Fruit fly (Drosophila melanogaster): ENCODE results near the gene CG10096.

The CG10096 gene

dm6 chr3R:12398620-12399247 is 3.0 kb upstream of the CG10096 start, which contains the start of gene Cyp9f3 (continued):
- TF ChIP-seq CG17568 (GFP tag; optimal IDR thresholded peaks at IDR 0.05) (no peak), tup (GFP tag; optimal IDR thresholded peaks at IDR 0.05) (no peak), slou (GFP tag; optimal IDR thresholded peaks at IDR 0.05) (no peak), Dp (GFP tag; optimal IDR thresholded peaks at IDR 0.05) (no peak), pho (GFP tag; optimal IDR thresholded peaks at IDR 0.05) (no peak), her (GFP tag; optimal IDR thresholded peaks at IDR 0.05) (no peak), Gug (GFP tag; IDR thresholded peaks at IDR 0.05) (no peak), pfk (GFP tag; optimal IDR thresholded peaks at IDR 0.05) (no peak), CG7987 (GFP tag; optimal IDR thresholded peaks at IDR 0.05) (no peak), nerfin-2 (GFP tag; IDR thresholded peaks at IDR 0.05; ENCODE audit: partially characterized antibody) (0 out of 2 replicates have a peak, but pooled peaks have one; percentile 20), Scr (GFP tag; IDR thresholded peaks at IDR 0.05; ENCODE audit: partially characterized antibody) (no peak), CG11398 (GFP tag; optimal IDR thresholded peaks at IDR 0.05) (no peak), Kr (GFP tag; optimal IDR thresholded peaks at IDR 0.05) (no peak), eyg (GFP tag; optimal IDR thresholded peaks at IDR 0.05) (no peak), CG8388 (GFP tag; optimal IDR thresholded peaks at IDR 0.05) (no peak), seq (GFP tag; IDR thresholded peaks at IDR 0.05) (no peak), mld (GFP tag; IDR thresholded peaks at IDR 0.05; ENCODE audit: partially characterized antibody) (no peak), maf-S (GFP tag; optimal IDR thresholded peaks at IDR 0.05) (no peak), MTF-1 (GFP tag; optimal IDR thresholded peaks at IDR 0.05; ENCODE audit: borderline replicate concordance) (peak; percentile 22), h (optimal IDR thresholded peaks at IDR 0.05) (no peak), CG8765 (GFP tag; IDR thresholded peaks at IDR 0.05) (no peak), dysf (GFP tag; IDR thresholded peaks at IDR 0.05) (0 out of 3 replicates have a peak, but pooled peaks have one; percentile 22), CG1832 (GFP tag; optimal IDR thresholded peaks at IDR 0.05) (no peak), scrt (GFP tag; optimal IDR thresholded peaks at IDR 0.05) (no peak), CG18599 (GFP tag; optimal IDR thresholded peaks at IDR 0.05) (no peak), Nf-YB (GFP tag; optimal IDR thresholded peaks at IDR 0.05) (no peak), sens-2 (GFP tag; IDR thresholded peaks at IDR 0.05) (no peak), cg (GFP tag; optimal IDR thresholded peaks at IDR 0.05) (peak; percentile 40), Mes4 (GFP tag; optimal IDR thresholded peaks at IDR 0.05) (no peak), cas (GFP tag; IDR thresholded peaks at IDR 0.05) (no peak), inv (GFP tag; IDR thresholded peaks at IDR 0.05; ENCODE audit: partially characterized antibody) (no peak), CG1233 (GFP tag; optimal IDR thresholded peaks at IDR 0.05) (no peak), D19B (GFP tag; optimal IDR thresholded peaks at IDR 0.05) (no peak), zen2 (GFP tag; IDR thresholded peaks at IDR 0.05; ENCODE audit: partially characterized antibody) (no peak), insv (GFP tag; optimal IDR thresholded peaks at IDR 0.05) (no peak), CG12104 (GFP tag; optimal IDR thresholded peaks at IDR 0.05) (no peak), slp2 (GFP tag; optimal IDR thresholded peaks at IDR 0.05) (no peak), CG15269 (tag; optimal IDR thresholded peaks at IDR 0.05) (no peak), CG3281 (GFP tag; optimal IDR thresholded peaks at IDR 0.05) (no peak), sug (tag; optimal IDR thresholded peaks at IDR 0.05) (peak; percentile 2), zen (tag; optimal IDR thresholded peaks at IDR 0.05) (no peak), Optix (GFP tag; IDR thresholded peaks at IDR 0.05) (no peak), lov (optimal IDR thresholded peaks at IDR 0.05) (no peak), lov (GFP tag; IDR thresholded peaks at IDR 0.05) (no peak), gfzf (GFP tag; optimal IDR thresholded peaks at IDR 0.05) (no peak), peb (GFP tag; IDR thresholded peaks at IDR 0.05) (no peak), ems (GFP tag; optimal IDR thresholded peaks at IDR 0.05) (no peak), Vsx1 (GFP tag; optimal IDR thresholded peaks at IDR 0.05) (no peak), sisA (GFP tag; IDR thresholded peaks at IDR 0.05) (no peak), rib (GFP tag; IDR thresholded peaks at IDR 0.05) (no peak), grau (tag; optimal IDR thresholded peaks at IDR 0.05) (no peak)
